Fruit fly (Drosophila melanogaster): ENCODE results near the gene CG8031.

Gene CG8031

dm6 chr3R:13014168-13014881 lies 3.2 kb upstream of the CG8031 start (continued):
- TF ChIP-seq CHES-1-like (GFP tag; optimal IDR thresholded peaks at IDR 0.05): no peak
- TF ChIP-seq dmrt99B (tag; optimal IDR thresholded peaks at IDR 0.05): peak; percentile 27
- no peak for TF ChIP-seq sd (tag; optimal IDR thresholded peaks at IDR 0.05)
- no peak for TF ChIP-seq sna (GFP tag; IDR thresholded peaks at IDR 0.05; ENCODE audit: partially characterized antibody)
- peak; percentile 8 for TF ChIP-seq CG13424 (tag; optimal IDR thresholded peaks at IDR 0.05)
- TF ChIP-seq CG12769 (tag; optimal IDR thresholded peaks at IDR 0.05): peak; percentile 16
- TF ChIP-seq chinmo (GFP tag; IDR thresholded peaks at IDR 0.05; ENCODE audit: partially characterized antibody): no peak
- TF ChIP-seq pros (GFP tag; optimal IDR thresholded peaks at IDR 0.05): no peak
- TF ChIP-seq row (GFP tag; IDR thresholded peaks at IDR 0.05): peak; percentile 44; the same call in 1 of the 3 replicates
- TF ChIP-seq H15 (GFP tag; IDR thresholded peaks at IDR 0.05): no peak
- no peak for TF ChIP-seq CG9797 (GFP tag; optimal IDR thresholded peaks at IDR 0.05)
- no peak for TF ChIP-seq gfzf (GFP tag; optimal IDR thresholded peaks at IDR 0.05)
- no peak for TF ChIP-seq Dll (GFP tag; IDR thresholded peaks at IDR 0.05; ENCODE audit: partially characterized antibody)
- no peak for TF ChIP-seq luna (GFP tag; optimal IDR thresholded peaks at IDR 0.05)
- peak; percentile 37 for TF ChIP-seq twi (tag; optimal IDR thresholded peaks at IDR 0.05)
- no peak for TF ChIP-seq lmd (GFP tag; IDR thresholded peaks at IDR 0.05)
- peak; percentile 8 for TF ChIP-seq CG7839 (tag; optimal IDR thresholded peaks at IDR 0.05)
- no peak for TF ChIP-seq nmo (GFP tag; optimal IDR thresholded peaks at IDR 0.05)
- TF ChIP-seq cwo (GFP tag; optimal IDR thresholded peaks at IDR 0.05): peak; percentile 13
- no peak for TF ChIP-seq emc (GFP tag; optimal IDR thresholded peaks at IDR 0.05)
- no peak for TF ChIP-seq zfh1 (GFP tag; IDR thresholded peaks at IDR 0.05)
- TF ChIP-seq trh (GFP tag; optimal IDR thresholded peaks at IDR 0.05): no peak
- TF ChIP-seq CG17802 (tag; optimal IDR thresholded peaks at IDR 0.05): no peak
- TF ChIP-seq CG8944 (GFP tag; optimal IDR thresholded peaks at IDR 0.05): no peak
- TF ChIP-seq CG9215 (GFP tag; IDR thresholded peaks at IDR 0.05): peak; percentile 26; the same call in 1 of the 2 replicates
- TF ChIP-seq CG3065 (GFP tag; optimal IDR thresholded peaks at IDR 0.05): no peak
- no peak for TF ChIP-seq Awh (GFP tag; IDR thresholded peaks at IDR 0.05)
- no peak for TF ChIP-seq CG33557 (GFP tag; optimal IDR thresholded peaks at IDR 0.05)
- TF ChIP-seq Lhr (GFP tag; optimal IDR thresholded peaks at IDR 0.05): no peak
- no peak for TF ChIP-seq Fer1 (GFP tag; optimal IDR thresholded peaks at IDR 0.05)
- TF ChIP-seq Pdp1 (GFP tag; optimal IDR thresholded peaks at IDR 0.05): no peak
- no peak for TF ChIP-seq NFAT (GFP tag; IDR thresholded peaks at IDR 0.05)
- TF ChIP-seq C15 (GFP tag; IDR thresholded peaks at IDR 0.05): no peak
- TF ChIP-seq org-1 (GFP tag; optimal IDR thresholded peaks at IDR 0.05): no peak
- no peak for TF ChIP-seq Oaz (GFP tag; IDR thresholded peaks at IDR 0.05)
- no peak for TF ChIP-seq CG17612 (GFP tag; IDR thresholded peaks at IDR 0.05)
- TF ChIP-seq CG34422 (GFP tag; IDR thresholded peaks at IDR 0.05): no peak
- no peak for TF ChIP-seq prd (optimal IDR thresholded peaks at IDR 0.05)
- TF ChIP-seq prd (GFP tag; IDR thresholded peaks at IDR 0.05): peak; percentile 56; the same call in 2 of the 3 replicates
- no peak for TF ChIP-seq her (GFP tag; optimal IDR thresholded peaks at IDR 0.05)
- no peak for TF ChIP-seq CG8359 (GFP tag; optimal IDR thresholded peaks at IDR 0.05; ENCODE audit: borderline replicate concordance)
- TF ChIP-seq dm (GFP tag; optimal IDR thresholded peaks at IDR 0.05): no peak
- TF ChIP-seq CG2678 (tag; optimal IDR thresholded peaks at IDR 0.05): peak; percentile 20
- TF ChIP-seq ERR (GFP tag; optimal IDR thresholded peaks at IDR 0.05): no peak
- TF ChIP-seq tll (GFP tag; optimal IDR thresholded peaks at IDR 0.05): no peak
- no peak for TF ChIP-seq CG34224 (GFP tag; IDR thresholded peaks at IDR 0.05; ENCODE audit: partially characterized antibody)
- TF ChIP-seq salm (tag; optimal IDR thresholded peaks at IDR 0.05): no peak
- no peak for TF ChIP-seq pb (GFP tag; optimal IDR thresholded peaks at IDR 0.05)
- TF ChIP-seq Fer3 (tag; optimal IDR thresholded peaks at IDR 0.05): peak; percentile 21
